Fruit fly (Drosophila melanogaster): ENCODE data around the gene CG11409.

CG11409 gene

dm6 chrX:1312510-1312909 is 28.9 kb downstream of the CG11409 start:
- TF ChIP-seq pan (optimal IDR thresholded peaks at IDR 0.05) = no peak

DNA sequence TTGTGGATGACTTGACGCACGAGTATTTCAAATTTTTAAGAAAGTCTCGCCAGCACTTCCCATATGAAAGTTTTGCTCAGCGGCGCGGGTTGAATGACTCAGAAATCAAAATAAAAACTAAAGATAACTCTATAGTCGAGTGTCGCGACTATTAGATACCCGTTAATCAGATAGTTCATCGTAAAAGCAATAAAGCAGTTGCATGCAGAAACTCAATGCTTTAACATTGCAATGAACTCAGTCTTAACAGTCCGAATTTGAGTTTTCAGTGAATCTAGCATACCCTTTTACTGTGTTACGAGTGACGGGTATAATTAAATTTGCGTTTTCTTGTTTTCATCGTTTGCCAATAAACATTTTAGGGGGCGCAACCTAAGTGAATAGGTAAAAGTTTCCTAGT is 30.2 kb downstream of the CG11409 start:
- TF ChIP-seq psq (optimal IDR thresholded peaks at IDR 0.05) (no peak), pan (optimal IDR thresholded peaks at IDR 0.05) (no peak), usp (GFP tag; optimal IDR thresholded peaks at IDR 0.05) (no peak), CG8478 (optimal IDR thresholded peaks at IDR 0.05) (no peak)

DNA sequence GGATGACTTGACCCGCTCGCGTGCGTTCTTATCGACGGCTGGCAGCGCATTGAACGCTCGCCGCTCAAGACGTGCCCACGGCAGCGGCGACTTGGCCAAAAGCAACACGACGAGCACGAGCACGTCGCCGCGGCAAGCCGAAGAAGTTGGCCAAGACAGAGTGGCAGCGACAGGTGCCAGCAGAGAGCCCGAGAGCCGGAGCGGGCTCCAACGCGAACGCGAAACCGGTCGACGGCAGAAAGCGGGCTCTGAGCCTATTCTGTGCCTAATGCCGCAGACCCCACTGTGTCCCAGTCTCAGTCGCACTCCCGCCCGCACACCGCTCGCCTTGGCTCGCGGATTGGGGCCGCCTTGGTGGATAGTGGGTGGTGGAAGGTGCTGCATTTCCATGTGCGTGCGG is 32.9 kb downstream of the CG11409 start:
- no peak for TF ChIP-seq EcR (GFP tag; optimal IDR thresholded peaks at IDR 0.05)

- TF ChIP-seq CG8478 (optimal IDR thresholded peaks at IDR 0.05) = no peak
- TF ChIP-seq usp (GFP tag; optimal IDR thresholded peaks at IDR 0.05) = no peak
- no peak for TF ChIP-seq Dll (optimal IDR thresholded peaks at IDR 0.05)
- no peak for TF ChIP-seq EcR (GFP tag; optimal IDR thresholded peaks at IDR 0.05)
- TF ChIP-seq pan (optimal IDR thresholded peaks at IDR 0.05) = no peak
- no peak for TF ChIP-seq psq (optimal IDR thresholded peaks at IDR 0.05)
Measured at dm6 chrX:1303961-1304360, 37.4 kb downstream of the CG11409 start.

DNA sequence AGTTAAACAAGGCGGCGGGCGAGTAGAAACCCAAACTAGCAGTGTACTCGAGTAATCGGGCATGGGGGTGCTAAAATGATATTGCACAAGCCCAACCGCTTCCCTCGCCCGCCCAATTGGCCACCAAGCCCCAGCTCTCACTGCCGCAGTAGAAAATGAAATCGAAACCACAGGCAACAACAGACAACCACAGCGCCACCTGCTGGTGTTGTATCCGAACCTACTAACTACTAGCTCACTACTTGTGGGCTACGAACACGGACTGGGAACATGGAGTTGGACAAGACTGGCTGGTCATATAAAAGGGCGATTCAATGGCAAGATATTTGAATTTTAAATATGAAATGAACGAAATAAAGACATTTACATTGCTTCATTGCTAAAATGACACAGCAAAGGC is 41.5 kb downstream of the CG11409 start:
- TF ChIP-seq CG8478 (optimal IDR thresholded peaks at IDR 0.05) (no peak), pan (optimal IDR thresholded peaks at IDR 0.05) (no peak), usp (GFP tag; optimal IDR thresholded peaks at IDR 0.05) (no peak), EcR (GFP tag; optimal IDR thresholded peaks at IDR 0.05) (no peak), Dll (optimal IDR thresholded peaks at IDR 0.05) (no peak), psq (optimal IDR thresholded peaks at IDR 0.05) (no peak)

- TF ChIP-seq CG8478 (optimal IDR thresholded peaks at IDR 0.05) (no peak), Dll (optimal IDR thresholded peaks at IDR 0.05) (no peak), psq (optimal IDR thresholded peaks at IDR 0.05) (no peak), pan (optimal IDR thresholded peaks at IDR 0.05) (no peak), EcR (GFP tag; optimal IDR thresholded peaks at IDR 0.05) (no peak), usp (GFP tag; optimal IDR thresholded peaks at IDR 0.05) (no peak)
Measured at dm6 chrX:1298287-1298686, 43.1 kb downstream of the CG11409 start, which contains the start of gene CG32811. Gene CG32811, minus strand, starts transcription at chrX:1298387.

dm6 chrX:1288924-1289608 is 52.3 kb downstream of the CG11409 start:
- TF ChIP-seq usp (GFP tag; optimal IDR thresholded peaks at IDR 0.05) = no peak
- TF ChIP-seq CG8478 (optimal IDR thresholded peaks at IDR 0.05) = no peak
- TF ChIP-seq Dll (optimal IDR thresholded peaks at IDR 0.05) = no peak
- TF ChIP-seq psq (optimal IDR thresholded peaks at IDR 0.05) = no peak
- no peak for TF ChIP-seq EcR (GFP tag; optimal IDR thresholded peaks at IDR 0.05)
- no peak for TF ChIP-seq pan (optimal IDR thresholded peaks at IDR 0.05)

DNA sequence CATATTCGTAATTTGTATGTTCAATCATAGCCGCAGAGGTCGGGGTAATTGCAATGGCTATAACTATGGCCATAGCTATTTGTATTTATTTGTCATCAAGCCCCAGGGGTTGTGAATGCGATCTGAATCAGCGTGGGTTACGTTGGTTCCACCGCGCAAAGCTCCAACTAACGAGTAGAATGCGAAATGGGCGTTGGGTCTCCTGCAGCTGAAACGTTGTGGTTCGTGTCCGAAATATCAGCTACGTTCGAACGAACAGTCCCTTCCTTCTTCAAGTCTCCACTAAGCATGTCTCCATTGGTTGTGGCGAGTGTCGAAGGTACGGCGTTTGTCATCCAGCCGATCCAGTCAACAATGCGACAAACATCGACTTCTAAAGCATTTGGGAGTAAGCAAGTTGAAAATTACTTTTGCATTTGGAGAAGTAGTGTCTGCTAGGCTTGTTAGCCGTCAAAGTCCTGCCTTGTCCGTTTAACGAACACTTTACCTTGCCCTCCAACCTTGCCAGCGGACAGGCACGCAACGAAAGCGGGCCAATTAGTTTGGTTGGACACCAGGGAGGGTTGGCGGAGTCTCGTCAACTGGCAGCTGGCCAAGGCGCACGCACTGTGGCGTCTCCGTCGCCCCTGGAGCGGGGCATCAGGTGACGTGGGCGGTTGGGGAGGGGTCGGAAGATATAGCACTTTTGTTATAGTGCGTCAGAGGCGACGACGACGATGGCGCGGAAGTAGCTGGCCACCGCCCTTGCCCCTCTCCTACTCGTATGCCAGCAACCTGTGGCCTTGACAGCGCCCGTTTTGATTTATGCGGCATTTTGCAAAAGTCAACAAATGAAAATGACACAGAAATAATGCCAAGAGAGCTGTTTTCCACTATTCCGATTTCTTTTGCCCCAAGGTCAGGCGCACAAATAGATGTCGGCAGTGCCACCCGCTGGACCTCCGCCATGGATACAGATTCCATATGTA is 54.2 kb downstream of the CG11409 start, which contains the start of gene CG32812:
CG32812 (plus strand) TSS at position 423 of the 968 bp plus-strand sequence.
- TF ChIP-seq pan (optimal IDR thresholded peaks at IDR 0.05) (no peak), usp (GFP tag; optimal IDR thresholded peaks at IDR 0.05) (no peak), psq (optimal IDR thresholded peaks at IDR 0.05) (no peak), CG8478 (optimal IDR thresholded peaks at IDR 0.05) (no peak), Dll (optimal IDR thresholded peaks at IDR 0.05) (no peak), EcR (GFP tag; optimal IDR thresholded peaks at IDR 0.05) (no peak)

DNA sequence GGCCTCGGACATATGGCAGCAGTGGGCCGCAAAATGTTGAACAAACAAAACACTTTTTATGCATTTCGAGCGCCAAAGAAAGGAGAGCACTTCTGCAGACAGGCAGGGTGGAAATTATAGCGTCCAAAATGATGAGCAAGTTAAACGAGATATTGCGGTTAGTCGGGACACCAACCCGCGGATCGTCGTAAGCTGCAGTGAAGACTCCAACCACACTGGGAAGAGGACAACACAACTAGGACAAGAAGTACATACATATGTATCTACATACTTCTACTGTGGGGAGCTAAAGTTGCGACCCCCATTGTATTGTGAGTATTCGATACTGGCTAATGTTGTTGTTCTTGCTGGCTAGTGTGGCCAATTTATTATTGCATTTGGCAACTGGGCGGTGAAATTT is 55.3 kb downstream of the CG11409 start:
- TF ChIP-seq CG8478 (optimal IDR thresholded peaks at IDR 0.05) (no peak), EcR (GFP tag; optimal IDR thresholded peaks at IDR 0.05) (no peak), pan (optimal IDR thresholded peaks at IDR 0.05) (no peak), Dll (optimal IDR thresholded peaks at IDR 0.05) (no peak), usp (GFP tag; optimal IDR thresholded peaks at IDR 0.05) (no peak), psq (optimal IDR thresholded peaks at IDR 0.05) (no peak)

DNA sequence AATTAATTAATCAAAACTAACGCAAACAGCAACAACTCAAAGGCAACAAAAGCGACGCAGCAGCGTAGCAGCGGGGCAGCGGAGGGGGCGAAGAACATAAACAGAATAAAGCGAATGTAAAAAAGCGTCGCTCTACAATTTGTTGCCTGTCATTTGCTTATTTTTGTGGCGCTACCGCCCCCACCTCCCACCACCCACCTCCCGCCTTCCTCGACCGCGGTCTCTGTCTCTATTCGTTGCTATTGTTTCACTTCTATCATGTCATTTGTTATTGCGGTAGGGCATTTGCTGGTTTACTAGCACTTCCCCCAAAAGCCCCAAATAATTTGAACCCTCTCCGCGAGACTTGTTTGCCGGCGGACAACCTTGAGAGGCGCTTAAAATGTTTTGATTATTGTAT is 56.1 kb downstream of the CG11409 start:
- TF ChIP-seq Dll (optimal IDR thresholded peaks at IDR 0.05) (no peak), psq (optimal IDR thresholded peaks at IDR 0.05) (no peak), EcR (GFP tag; optimal IDR thresholded peaks at IDR 0.05) (no peak), pan (optimal IDR thresholded peaks at IDR 0.05) (no peak), usp (GFP tag; optimal IDR thresholded peaks at IDR 0.05) (no peak), CG8478 (optimal IDR thresholded peaks at IDR 0.05) (no peak)

dm6 chrX:1284238-1284637 is 57.1 kb downstream of the CG11409 start:
- TF ChIP-seq CG8478 (optimal IDR thresholded peaks at IDR 0.05) = no peak
- TF ChIP-seq usp (GFP tag; optimal IDR thresholded peaks at IDR 0.05) = no peak

DNA sequence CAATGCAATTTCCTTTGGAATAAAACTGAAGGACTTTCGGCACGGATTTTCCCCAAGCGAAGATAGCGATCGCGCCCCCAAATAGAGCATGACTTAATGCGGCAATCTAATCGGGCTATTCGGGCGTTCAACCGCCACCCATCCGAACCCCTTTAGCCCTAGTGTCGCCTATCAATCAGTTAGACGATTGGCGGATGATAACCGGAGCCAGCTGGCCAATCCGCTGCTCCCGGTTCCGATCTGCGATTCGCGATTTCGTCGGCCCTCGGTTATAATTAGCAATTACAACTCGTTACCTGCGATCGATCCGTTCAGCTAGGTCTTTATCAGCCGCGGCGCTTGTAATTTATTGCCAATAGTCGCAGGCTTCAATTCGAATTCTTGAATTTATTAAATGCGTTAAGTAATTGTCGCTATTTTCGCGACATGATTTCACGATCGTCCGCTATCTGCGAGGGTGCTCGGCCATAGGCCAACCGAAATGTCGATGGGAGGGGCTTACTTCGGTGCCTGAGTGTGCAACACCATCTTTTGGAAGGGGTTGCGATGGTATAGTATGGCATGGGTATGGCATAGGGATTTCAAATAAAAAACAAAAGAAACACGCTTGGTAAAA is 58.3 kb downstream of the CG11409 start:
- TF ChIP-seq EcR (GFP tag; optimal IDR thresholded peaks at IDR 0.05) (no peak), psq (optimal IDR thresholded peaks at IDR 0.05) (no peak), CG8478 (optimal IDR thresholded peaks at IDR 0.05) (no peak), usp (GFP tag; optimal IDR thresholded peaks at IDR 0.05) (no peak), pan (optimal IDR thresholded peaks at IDR 0.05) (no peak), Dll (optimal IDR thresholded peaks at IDR 0.05) (no peak)

Measured in whole organism.